Fruit fly (Drosophila melanogaster): ENCODE results near the gene CG34132.

CG34132 gene

DNA sequence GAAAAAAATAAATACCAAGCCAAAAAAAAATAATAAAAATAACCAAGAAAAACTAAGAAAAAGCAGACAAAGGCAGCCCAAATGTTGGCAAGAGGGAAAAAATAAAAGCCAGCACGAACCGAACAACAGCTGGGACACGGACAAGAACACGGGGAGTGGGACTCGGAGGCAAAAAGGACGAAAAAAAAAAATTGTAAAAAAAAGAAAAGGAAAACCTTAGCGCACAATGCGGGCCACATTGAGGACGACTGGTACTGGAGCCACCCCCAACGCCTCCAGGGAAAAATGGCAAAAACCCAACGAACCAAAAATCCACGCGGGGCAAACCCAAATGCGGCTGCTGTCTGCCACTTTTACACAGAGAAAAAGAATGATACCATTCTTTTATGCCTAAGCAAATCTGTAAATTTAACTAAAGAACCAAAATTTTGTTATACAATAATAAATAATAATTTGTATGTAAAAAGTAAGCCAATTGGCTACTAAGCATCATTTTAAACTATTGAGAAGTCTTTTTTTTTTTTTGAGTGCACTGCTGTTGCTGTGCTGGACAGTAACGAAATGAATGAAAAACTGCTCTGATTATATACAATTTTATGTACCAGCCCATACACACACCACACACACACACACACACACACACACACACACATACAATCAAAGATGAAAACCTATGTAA, 46.9 kb downstream of the CG34132 start (continued):
- TF ChIP-seq Gug (GFP tag; IDR thresholded peaks at IDR 0.05): peak; percentile 57; the same call in 2 of the 4 replicates
- TF ChIP-seq dm (GFP tag; optimal IDR thresholded peaks at IDR 0.05): no peak
- peak; percentile 42 for TF ChIP-seq pho (GFP tag; optimal IDR thresholded peaks at IDR 0.05)
- TF ChIP-seq CG7556 (GFP tag; optimal IDR thresholded peaks at IDR 0.05): peak; percentile 82
- TF ChIP-seq CG34422 (GFP tag; IDR thresholded peaks at IDR 0.05): peak; percentile 73
- peak; percentile 21 for TF ChIP-seq ewg (GFP tag; optimal IDR thresholded peaks at IDR 0.05)
- TF ChIP-seq ato (GFP tag; IDR thresholded peaks at IDR 0.05; ENCODE audit: partially characterized antibody): no peak
- TF ChIP-seq ind (GFP tag; optimal IDR thresholded peaks at IDR 0.05): peak; percentile 75
- TF ChIP-seq CG14014 (GFP tag; IDR thresholded peaks at IDR 0.05): peak; percentile 88
- no peak for TF ChIP-seq CG10321 (GFP tag; IDR thresholded peaks at IDR 0.05)
- no peak for TF ChIP-seq oc (tag; optimal IDR thresholded peaks at IDR 0.05)
- no peak for TF ChIP-seq Tbp (GFP tag; optimal IDR thresholded peaks at IDR 0.05)
- TF ChIP-seq Atf6 (GFP tag; IDR thresholded peaks at IDR 0.05): peak; percentile 89
- TF ChIP-seq run (tag; optimal IDR thresholded peaks at IDR 0.05): no peak
- TF ChIP-seq CG2202 (tag; optimal IDR thresholded peaks at IDR 0.05): no peak
- peak; percentile 28 for TF ChIP-seq CG12219 (GFP tag; optimal IDR thresholded peaks at IDR 0.05)
- TF ChIP-seq br (optimal IDR thresholded peaks at IDR 0.05): no peak
- peak; percentile 90 for TF ChIP-seq vvl (GFP tag; IDR thresholded peaks at IDR 0.05)
- TF ChIP-seq CG31224 (GFP tag; IDR thresholded peaks at IDR 0.05): peak; percentile 72
- no peak for TF ChIP-seq CG9609 (GFP tag; optimal IDR thresholded peaks at IDR 0.05)
- peak; percentile 82 for TF ChIP-seq CG17359 (tag; optimal IDR thresholded peaks at IDR 0.05)
- TF ChIP-seq CG17829 (tag; optimal IDR thresholded peaks at IDR 0.05): peak; percentile 57
- TF ChIP-seq HLH54F (GFP tag; optimal IDR thresholded peaks at IDR 0.05): peak; percentile 22
- no peak for TF ChIP-seq CG9876 (GFP tag; optimal IDR thresholded peaks at IDR 0.05)
- TF ChIP-seq inv (GFP tag; IDR thresholded peaks at IDR 0.05; ENCODE audit: partially characterized antibody): no peak
- no peak for TF ChIP-seq Dfd (GFP tag; optimal IDR thresholded peaks at IDR 0.05)
- TF ChIP-seq CG10366 (GFP tag; IDR thresholded peaks at IDR 0.05): peak; percentile 61
- peak; percentile 70 for TF ChIP-seq CG15514 (GFP tag; optimal IDR thresholded peaks at IDR 0.05)
- no peak for TF ChIP-seq CG7786 (GFP tag; optimal IDR thresholded peaks at IDR 0.05)
- no peak for TF ChIP-seq disco-r (GFP tag; optimal IDR thresholded peaks at IDR 0.05)
- TF ChIP-seq slou (GFP tag; optimal IDR thresholded peaks at IDR 0.05): peak; percentile 63
- TF ChIP-seq stwl (tag; optimal IDR thresholded peaks at IDR 0.05): no peak
- no peak for TF ChIP-seq Dref (GFP tag; IDR thresholded peaks at IDR 0.05)
- TF ChIP-seq CG12769 (tag; optimal IDR thresholded peaks at IDR 0.05): peak; percentile 60
- peak; percentile 94 for TF ChIP-seq lab (GFP tag; optimal IDR thresholded peaks at IDR 0.05)
- peak; percentile 71 for TF ChIP-seq lilli (GFP tag; optimal IDR thresholded peaks at IDR 0.05)
- TF ChIP-seq caup (GFP tag; optimal IDR thresholded peaks at IDR 0.05; ENCODE audit: severe bottlenecking): peak; percentile 61
- TF ChIP-seq CG1024 (GFP tag; IDR thresholded peaks at IDR 0.05): 0 out of 2 replicates have a peak, but pooled peaks have one; percentile 14
- TF ChIP-seq Dbx (GFP tag; IDR thresholded peaks at IDR 0.05): peak; percentile 92
- TF ChIP-seq Sox100B (GFP tag; optimal IDR thresholded peaks at IDR 0.05): peak; percentile 55
- TF ChIP-seq esg (GFP tag; conservative IDR thresholded peaks at IDR 0.05): peak; percentile 66
- TF ChIP-seq CG3407 (GFP tag; optimal IDR thresholded peaks at IDR 0.05): peak; percentile 25
- TF ChIP-seq HmgD (GFP tag; optimal IDR thresholded peaks at IDR 0.05): no peak
- TF ChIP-seq repo (GFP tag; optimal IDR thresholded peaks at IDR 0.05): no peak
- TF ChIP-seq CG11247 (GFP tag; IDR thresholded peaks at IDR 0.05): peak; percentile 67; the same call in 1 of the 2 replicates
- 0 out of 3 replicates have a peak, but pooled peaks have one; percentile 49 for TF ChIP-seq CG6175 (GFP tag; IDR thresholded peaks at IDR 0.05)
- TF ChIP-seq dpn (GFP tag; optimal IDR thresholded peaks at IDR 0.05): peak; percentile 3 to 52
- TF ChIP-seq Spps (tag; optimal IDR thresholded peaks at IDR 0.05): no peak
- TF ChIP-seq CG17186 (GFP tag; optimal IDR thresholded peaks at IDR 0.05): no peak
- peak; percentile 46 for TF ChIP-seq Dip3 (GFP tag; optimal IDR thresholded peaks at IDR 0.05)

All from whole organism, embryonic.